Fruit fly (Drosophila melanogaster) whole organism, embryonic: Measurements from ENCODE around the gene trbl.

Experiments used
- B-H2 ChIP-seq: fragments of 200-800 bp; sonication (Bioruptor generic); optimal IDR thresholded peaks from 2 replicates; lab custom pipeline; 2018; ENCODE audit warnings: missing biosample characterization, mild to moderate bottlenecking, missing genetic modification characterization
- BtbVII ChIP-seq: fragments of 200-800 bp; sonication (Bioruptor generic); optimal IDR thresholded peaks from 3 replicates; lab custom pipeline; 2017; ENCODE audit warnings: missing biosample characterization, mild to moderate bottlenecking, missing genetic modification characterization
- CG11085 ChIP-seq: fragments of 200-800 bp; sonication (Bioruptor generic); IDR thresholded peaks from 2 replicates; pipeline ENCODE4 v1.3.6; 2022; ENCODE audit warnings: missing biosample characterization, missing genetic modification characterization
- CG11504 ChIP-seq: fragments of 200-800 bp; sonication (Bioruptor generic); optimal IDR thresholded peaks from 3 replicates; lab custom pipeline; 2019; ENCODE audit warnings: missing biosample characterization, mild to moderate bottlenecking, missing genetic modification characterization, moderate library complexity
- CG11560 ChIP-seq: fragments of 200-800 bp; sonication (Bioruptor generic); IDR thresholded peaks from 3 replicates; pipeline ENCODE4 v1.3.6; 2022; ENCODE audit warnings: missing biosample characterization, missing genetic modification characterization
- CG12071 ChIP-seq: fragments of 200-800 bp; sonication (Bioruptor generic); optimal IDR thresholded peaks from 3 replicates; lab custom pipeline; 2018; ENCODE audit warnings: missing biosample characterization, mild to moderate bottlenecking, missing genetic modification characterization
- CG1233 ChIP-seq: fragments of 200-800 bp; sonication (Bioruptor generic); optimal IDR thresholded peaks from 4 replicates; lab custom pipeline; 2018; ENCODE audit warnings: missing biosample characterization, mild to moderate bottlenecking, missing genetic modification characterization
- CG13287 ChIP-seq: fragments of 200-800 bp; sonication (Bioruptor generic); IDR thresholded peaks from 2 replicates; pipeline ENCODE4 v1.3.6; 2022; ENCODE audit warnings: missing biosample characterization, missing genetic modification characterization; ENCODE audit not compliant: partially characterized antibody
- CG14667 ChIP-seq: fragments of 200-800 bp; sonication (Bioruptor generic); IDR thresholded peaks from 2 replicates; pipeline ENCODE4 v1.3.6; 2022; ENCODE audit warnings: missing biosample characterization, missing genetic modification characterization
- CG16779 ChIP-seq: fragments of 200-800 bp; sonication (Bioruptor generic); IDR thresholded peaks from 2 replicates; pipeline ENCODE4 v1.3.6; 2022; ENCODE audit warnings: missing biosample characterization, missing genetic modification characterization
- CG17568 ChIP-seq: fragments of 200-800 bp; sonication (Bioruptor generic); optimal IDR thresholded peaks from 2 replicates; lab custom pipeline; 2018; ENCODE audit warnings: missing biosample characterization, mild to moderate bottlenecking, missing genetic modification characterization, moderate library complexity
- CG18262 ChIP-seq: fragments of 200-800 bp; optimal IDR thresholded peaks from 3 replicates; lab custom pipeline; 2019; ENCODE audit warnings: missing biosample characterization, mild to moderate bottlenecking, missing genetic modification characterization, moderate library complexity
- CG2712 ChIP-seq: fragments of 200-800 bp; optimal IDR thresholded peaks from 3 replicates; lab custom pipeline; 2019; ENCODE audit warnings: missing biosample characterization, mild to moderate bottlenecking, missing genetic modification characterization, moderate library complexity
- CG33557 ChIP-seq: fragments of 200-800 bp; sonication (Bioruptor generic); optimal IDR thresholded peaks from 2 replicates; lab custom pipeline; 2019; ENCODE audit warnings: missing biosample characterization, mild to moderate bottlenecking, missing genetic modification characterization, moderate library complexity
- CG4424 ChIP-seq: fragments of 200-800 bp; sonication (Bioruptor generic); optimal IDR thresholded peaks from 3 replicates; lab custom pipeline; 2016; ENCODE audit warnings: missing biosample characterization, missing genetic modification characterization
- CG6272 ChIP-seq: fragments of 200-800 bp; sonication (Bioruptor generic); IDR thresholded peaks from 2 replicates; pipeline ENCODE4 v1.3.6; 2022; ENCODE audit warnings: missing biosample characterization, missing genetic modification characterization
- CG7271 ChIP-seq: fragments of 200-800 bp; sonication (Bioruptor generic); optimal IDR thresholded peaks from 2 replicates; lab custom pipeline; 2018; ENCODE audit warnings: missing biosample characterization, mild to moderate bottlenecking, missing genetic modification characterization, moderate library complexity
- CG8359 ChIP-seq: fragments of 200-800 bp; sonication (Bioruptor generic); optimal IDR thresholded peaks from 2 replicates; lab custom pipeline; 2017; ENCODE audit warnings: missing biosample characterization, mild to moderate bottlenecking, missing genetic modification characterization, borderline replicate concordance
- CG9437 ChIP-seq: fragments of 200-800 bp; sonication (Bioruptor generic); optimal IDR thresholded peaks from 2 replicates; lab custom pipeline; 2018; ENCODE audit warnings: missing biosample characterization, mild to moderate bottlenecking, missing genetic modification characterization
- CG9797 ChIP-seq: fragments of 200-800 bp; sonication (Bioruptor generic); optimal IDR thresholded peaks from 3 replicates; lab custom pipeline; 2018; ENCODE audit warnings: missing biosample characterization, mild to moderate bottlenecking, missing genetic modification characterization
- CG9817 ChIP-seq: fragments of 200-800 bp; sonication (Bioruptor generic); optimal IDR thresholded peaks from 2 replicates; lab custom pipeline; 2018; ENCODE audit warnings: missing biosample characterization, mild to moderate bottlenecking, missing genetic modification characterization, moderate library complexity
- Dip2 ChIP-seq: fragments of 200-800 bp; sonication (Bioruptor generic); IDR thresholded peaks from 2 replicates; pipeline ENCODE4 v1.3.6; 2022; ENCODE audit warnings: missing biosample characterization, missing genetic modification characterization
- Dll ChIP-seq: fragments of 200-800 bp; sonication (Bioruptor generic); IDR thresholded peaks from 4 replicates; pipeline ENCODE4 v1.3.6; 2022; ENCODE audit warnings: missing biosample characterization, missing genetic modification characterization; ENCODE audit not compliant: partially characterized antibody
- Dp ChIP-seq: fragments of 200-800 bp; sonication (Bioruptor generic); optimal IDR thresholded peaks from 2 replicates; lab custom pipeline; 2018; ENCODE audit warnings: missing biosample characterization, mild to moderate bottlenecking, missing genetic modification characterization, moderate library complexity
- Fer1 ChIP-seq: fragments of 200-800 bp; sonication (Bioruptor generic); optimal IDR thresholded peaks from 2 replicates; lab custom pipeline; 2017; ENCODE audit warnings: missing biosample characterization, mild to moderate bottlenecking, missing genetic modification characterization
- Hand ChIP-seq: fragments of 200-800 bp; sonication (Bioruptor generic); optimal IDR thresholded peaks from 2 replicates; lab custom pipeline; 2017; ENCODE audit warnings: mild to moderate bottlenecking, missing biosample characterization, missing genetic modification reagents, missing genetic modification characterization
- NK7.1 ChIP-seq: fragments of 200-800 bp; sonication (Bioruptor generic); optimal IDR thresholded peaks from 3 replicates; lab custom pipeline; 2016; ENCODE audit warnings: missing biosample characterization, missing genetic modification characterization
- Nf-YC ChIP-seq: fragments of 200-800 bp; optimal IDR thresholded peaks from 3 replicates; lab custom pipeline; 2019; ENCODE audit warnings: missing biosample characterization, mild to moderate bottlenecking, missing genetic modification characterization, moderate library complexity
- Scr ChIP-seq: fragments of 200-800 bp; sonication (Bioruptor generic); IDR thresholded peaks from 2 replicates; pipeline ENCODE4 v1.3.6; 2022; ENCODE audit warnings: missing biosample characterization, missing genetic modification characterization; ENCODE audit not compliant: partially characterized antibody
- Sry-β ChIP-seq: fragments of 200-800 bp; sonication (Bioruptor generic); optimal IDR thresholded peaks from 2 replicates; lab custom pipeline; 2018; ENCODE audit warnings: missing biosample characterization, mild to moderate bottlenecking, missing genetic modification characterization, moderate library complexity
- Stat92E ChIP-seq, 3 experiments: fragments of >200 bp in 2 of 3; fragments of 200-800 bp in 1 of 3; sonication (Bioruptor generic) in 1 of 3; optimal IDR thresholded peaks; 2 replicates each; lab custom pipeline; 2017 to 2019; ENCODE audit warnings: missing biosample characterization in 3 of 3, missing genetic modification characterization in 3 of 3, mild to moderate bottlenecking in 1 of 3, moderate library complexity in 1 of 3
- YL-1 ChIP-seq: fragments of 200-800 bp; sonication (Bioruptor generic); optimal IDR thresholded peaks from 3 replicates; lab custom pipeline; 2017; ENCODE audit warnings: missing biosample characterization, mild to moderate bottlenecking, missing genetic modification characterization
- bowl ChIP-seq: fragments of 200-800 bp; sonication (Bioruptor generic); IDR thresholded peaks from 2 replicates; pipeline ENCODE4 v1.3.6; 2022; ENCODE audit warnings: missing biosample characterization, missing genetic modification characterization
- chn ChIP-seq: fragments of 200-800 bp; sonication (Bioruptor generic); optimal IDR thresholded peaks from 2 replicates; lab custom pipeline; 2016; ENCODE audit warnings: missing biosample characterization, missing genetic modification characterization
- ci ChIP-seq: fragments of 200-800 bp; sonication (Bioruptor generic); IDR thresholded peaks from 3 replicates; pipeline ENCODE4 v1.3.6; 2022; ENCODE audit warnings: missing biosample characterization, missing genetic modification characterization
- crol ChIP-seq: fragments of 200-800 bp; sonication (Bioruptor generic); IDR thresholded peaks from 2 replicates; pipeline ENCODE4 v1.3.6; 2022; ENCODE audit warnings: missing biosample characterization, missing genetic modification characterization
- fd96Cb ChIP-seq: fragments of 200-800 bp; sonication (Bioruptor generic); optimal IDR thresholded peaks from 2 replicates; lab custom pipeline; 2018; ENCODE audit warnings: missing biosample characterization, mild to moderate bottlenecking, missing genetic modification characterization, moderate library complexity
- gt ChIP-seq: fragments of 200-800 bp; sonication (Bioruptor generic); IDR thresholded peaks from 2 replicates; pipeline ENCODE4 v1.3.6; 2022; ENCODE audit warnings: missing biosample characterization, missing genetic modification characterization
- h ChIP-seq: fragments of >200 bp; optimal IDR thresholded peaks from 2 replicates; lab custom pipeline; 2017
- ham ChIP-seq: fragments of 200-800 bp; sonication (Bioruptor generic); IDR thresholded peaks from 2 replicates; pipeline ENCODE4 v1.3.6; 2022; ENCODE audit warnings: missing biosample characterization, missing genetic modification characterization
- insv ChIP-seq, 2 experiments: fragments of 200-800 bp; sonication (Bioruptor generic); optimal IDR thresholded peaks; 3 replicates each; lab custom pipeline; 2016 to 2018; ENCODE audit warnings: missing biosample characterization in 2 of 2, missing genetic modification characterization in 2 of 2
- knrl ChIP-seq: fragments of 200-800 bp; sonication (Bioruptor generic); IDR thresholded peaks from 3 replicates; pipeline ENCODE4 v1.3.6; 2022; ENCODE audit warnings: missing biosample characterization, missing genetic modification characterization; ENCODE audit not compliant: partially characterized antibody
- lmd ChIP-seq: fragments of 200-800 bp; sonication (Bioruptor generic); IDR thresholded peaks from 2 replicates; pipeline ENCODE4 v1.3.6; 2022; ENCODE audit warnings: missing biosample characterization, missing genetic modification characterization
- phol ChIP-seq: fragments of 200-800 bp; sonication (Bioruptor generic); optimal IDR thresholded peaks from 3 replicates; lab custom pipeline; 2018; ENCODE audit warnings: missing biosample characterization, mild to moderate bottlenecking, missing genetic modification characterization, moderate library complexity
- pum ChIP-seq: fragments of 200-800 bp; sonication (Bioruptor generic); optimal IDR thresholded peaks from 2 replicates; lab custom pipeline; 2016; ENCODE audit warnings: missing biosample characterization, missing genetic modification characterization
- ranshi ChIP-seq: fragments of 200-800 bp; sonication (Bioruptor generic); IDR thresholded peaks from 2 replicates; pipeline ENCODE4 v1.3.6; 2022; ENCODE audit warnings: missing biosample characterization, missing genetic modification characterization
- sens ChIP-seq: fragments of 200-800 bp; sonication (Bioruptor generic); peaks from one replicate; lab custom pipeline; 2016; ENCODE audit warnings: missing biosample characterization, missing genetic modification characterization
- slp2 ChIP-seq: fragments of 200-800 bp; sonication (Bioruptor generic); optimal IDR thresholded peaks from 2 replicates; lab custom pipeline; 2016; ENCODE audit warnings: missing biosample characterization, missing genetic modification characterization
- trem ChIP-seq: fragments of 200-800 bp; optimal IDR thresholded peaks from 3 replicates; lab custom pipeline; 2019; ENCODE audit warnings: missing biosample characterization, mild to moderate bottlenecking, missing genetic modification characterization, moderate library complexity
- zen2 ChIP-seq: fragments of 200-800 bp; sonication (Bioruptor generic); IDR thresholded peaks from 3 replicates; pipeline ENCODE4 v1.3.6; 2022; ENCODE audit warnings: missing biosample characterization, missing genetic modification characterization; ENCODE audit not compliant: partially characterized antibody

Gene trbl

DNA sequence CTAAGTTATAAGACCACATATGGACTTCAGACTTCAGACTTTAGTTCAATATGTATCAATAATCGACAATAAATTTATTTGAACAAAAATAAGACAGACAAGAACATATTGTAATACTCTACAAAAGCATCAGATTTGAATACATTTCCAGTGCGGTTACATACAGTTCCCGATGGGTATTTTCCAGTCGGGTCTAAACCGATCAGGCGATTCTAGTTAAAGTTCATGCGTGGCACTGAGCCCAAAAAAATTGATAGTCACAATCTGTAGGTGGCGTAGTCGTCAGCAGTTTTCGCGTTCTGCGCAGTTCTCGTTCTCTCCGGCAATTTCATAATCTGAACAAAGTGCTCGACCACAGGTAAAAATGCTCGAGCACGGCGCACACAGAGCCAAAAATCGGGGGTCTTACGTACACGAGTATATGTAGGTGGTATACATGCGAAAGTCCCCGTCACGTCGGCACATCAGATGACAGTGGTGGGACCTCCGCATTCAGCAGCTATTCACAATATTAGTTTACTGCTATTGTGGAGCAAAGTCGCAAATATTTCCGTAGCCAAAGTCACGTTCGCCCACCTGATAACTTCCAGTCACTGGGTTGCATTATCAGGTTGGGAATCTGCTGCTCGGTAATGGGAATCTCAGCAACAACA, 6.0 kb downstream of the trbl start:
- TF ChIP-seq Stat92E (GFP tag; optimal IDR thresholded peaks at IDR 0.05; lab: Kevin White, UChicago): no peak
- TF ChIP-seq pum (GFP tag; lab: Kevin White, UChicago): no peak
- TF ChIP-seq CG11085 (GFP tag; lab: Robert Waterston, UW): no peak
- no peak for TF ChIP-seq Sry-β (GFP tag; lab: Kevin White, UChicago)
- TF ChIP-seq CG8359 (GFP tag; lab: Kevin White, UChicago): no peak
- TF ChIP-seq Dp: no peak
- TF ChIP-seq bowl (GFP tag; lab: Robert Waterston, UW): no peak
- no peak for TF ChIP-seq ci (GFP tag; lab: Robert Waterston, UW)
- peak; percentile 9 for TF ChIP-seq phol (tag; lab: Kevin White, UChicago)
- TF ChIP-seq CG9817: no peak
- TF ChIP-seq CG6272 (GFP tag; lab: Robert Waterston, UW): no peak
- peak; percentile 75 for TF ChIP-seq B-H2 (GFP tag; lab: Kevin White, UChicago)
- no peak for TF ChIP-seq knrl (GFP tag; lab: Robert Waterston, UW)
- TF ChIP-seq Scr (GFP tag; lab: Robert Waterston, UW): no peak
- TF ChIP-seq gt (GFP tag; lab: Robert Waterston, UW): no peak
- peak; percentile 53 for TF ChIP-seq CG11504
- peak; percentile 69 for TF ChIP-seq Fer1 (GFP tag; lab: Kevin White, UChicago)
- peak; percentile 33 for TF ChIP-seq CG2712 (tag; lab: Kevin White, UChicago)
- TF ChIP-seq CG14667 (GFP tag; lab: Robert Waterston, UW): no peak
- no peak; the same call in 1 of the 2 replicates for TF ChIP-seq lmd (GFP tag; lab: Robert Waterston, UW)
- peak; percentile 52 for TF ChIP-seq sens (GFP tag; lab: Kevin White, UChicago)
- no peak for TF ChIP-seq CG33557 (GFP tag; lab: Kevin White, UChicago)
- no peak for TF ChIP-seq Dip2 (GFP tag; lab: Robert Waterston, UW)
- peak; percentile 36 for TF ChIP-seq CG12071 (GFP tag; lab: Kevin White, UChicago)
- TF ChIP-seq slp2 (GFP tag; lab: Kevin White, UChicago): no peak
- TF ChIP-seq YL-1: peak; percentile 6
- TF ChIP-seq fd96Cb (tag; lab: Kevin White, UChicago): peak; percentile 9
- no peak for TF ChIP-seq CG1233 (GFP tag; lab: Kevin White, UChicago)
- TF ChIP-seq Dll (GFP tag; lab: Robert Waterston, UW): no peak
- TF ChIP-seq CG11560 (tag; lab: Robert Waterston, UW): no peak
- TF ChIP-seq CG7271 (tag; lab: Kevin White, UChicago): no peak
- no peak for TF ChIP-seq CG17568
- TF ChIP-seq BtbVII (GFP tag; lab: Kevin White, UChicago): peak; percentile 65
- TF ChIP-seq CG9437 (GFP tag; lab: Kevin White, UChicago): no peak
- peak; percentile 33 for TF ChIP-seq Nf-YC
- no peak for TF ChIP-seq trem (tag; lab: Kevin White, UChicago)
- TF ChIP-seq zen2 (GFP tag; lab: Robert Waterston, UW): no peak
- peak; percentile 61 for TF ChIP-seq Hand (GFP tag; lab: Kevin White, UChicago)
- TF ChIP-seq CG4424 (GFP tag; lab: Kevin White, UChicago): no peak
- TF ChIP-seq ranshi (GFP tag; lab: Robert Waterston, UW): 0 out of 2 replicates have a peak, but pooled peaks have one; percentile 41
- peak; percentile 22 for TF ChIP-seq CG18262 (tag; lab: Kevin White, UChicago)
- no peak for TF ChIP-seq ham (GFP tag; lab: Robert Waterston, UW)
- TF ChIP-seq CG16779: no peak
- TF ChIP-seq h (lab: Kevin White, UChicago): no peak
- TF ChIP-seq NK7.1 (GFP tag; lab: Kevin White, UChicago): no peak
- TF ChIP-seq CG9797: no peak
- TF ChIP-seq CG13287 (GFP tag; lab: Robert Waterston, UW): peak; percentile 48
- no peak for TF ChIP-seq crol (GFP tag; lab: Robert Waterston, UW)
- TF ChIP-seq chn: no peak
- TF ChIP-seq insv (GFP tag; optimal IDR thresholded peaks at IDR 0.05; lab: Kevin White, UChicago): no peak
